Fruit fly (Drosophila melanogaster) whole organism, embryonic: Measurements from ENCODE around the gene Osbp.

Source experiments
- Atf6 ChIP-seq: fragments of 200-800 bp; sonication (Bioruptor generic); IDR thresholded peaks from 2 replicates; pipeline ENCODE4 v1.3.6; 2022; ENCODE audit warnings: missing biosample characterization, missing genetic modification characterization
- Awh ChIP-seq: fragments of 200-800 bp; sonication (Bioruptor generic); IDR thresholded peaks from 2 replicates; pipeline ENCODE4, ENCODE4 v1.3.6; 2022; ENCODE audit warnings: missing biosample characterization, missing genetic modification characterization
- Bdp1 ChIP-seq: fragments of 200-800 bp; sonication (Bioruptor generic); optimal IDR thresholded peaks from 3 replicates; lab custom pipeline; 2016; ENCODE audit warnings: missing biosample characterization, missing genetic modification characterization
- C15 ChIP-seq: fragments of 200-800 bp; sonication (Bioruptor generic); IDR thresholded peaks from 3 replicates; pipeline ENCODE4 v1.3.6; 2022; ENCODE audit warnings: missing biosample characterization, missing genetic modification characterization
- CG10543 ChIP-seq: fragments of 200-800 bp; sonication (Bioruptor generic); optimal IDR thresholded peaks from 3 replicates; lab custom pipeline; 2017; ENCODE audit warnings: missing biosample characterization, mild to moderate bottlenecking, missing genetic modification characterization, moderate library complexity
- CG11398 ChIP-seq: fragments of 200-800 bp; sonication (Bioruptor generic); optimal IDR thresholded peaks from 2 replicates; lab custom pipeline; 2016; ENCODE audit warnings: missing biosample characterization, missing genetic modification characterization
- CG14965 ChIP-seq: fragments of 200-800 bp; sonication (Bioruptor generic); optimal IDR thresholded peaks from 2 replicates; lab custom pipeline; 2016; ENCODE audit warnings: missing biosample characterization, missing genetic modification characterization, borderline replicate concordance
- CG15011 ChIP-seq: fragments of 200-800 bp; sonication (Bioruptor generic); optimal IDR thresholded peaks from 3 replicates; lab custom pipeline; 2018; ENCODE audit warnings: missing biosample characterization, mild to moderate bottlenecking, missing genetic modification characterization
- CG15696 ChIP-seq: fragments of 200-800 bp; sonication (Bioruptor generic); optimal IDR thresholded peaks from 2 replicates; lab custom pipeline; 2019; ENCODE audit warnings: missing biosample characterization, mild to moderate bottlenecking, missing genetic modification characterization, moderate library complexity
- CG17186 ChIP-seq: fragments of 200-800 bp; sonication (Bioruptor generic); optimal IDR thresholded peaks from 3 replicates; lab custom pipeline; 2017; ENCODE audit warnings: missing biosample characterization, missing genetic modification reagents, missing genetic modification characterization
- CG1792 ChIP-seq: fragments of 200-800 bp; sonication (Bioruptor generic); optimal IDR thresholded peaks from 2 replicates; lab custom pipeline; 2016; ENCODE audit warnings: missing biosample characterization, missing genetic modification characterization
- CG2120 ChIP-seq: fragments of 200-800 bp; sonication (Bioruptor generic); optimal IDR thresholded peaks from 3 replicates; lab custom pipeline; 2016; ENCODE audit warnings: missing biosample characterization, missing genetic modification characterization
- CG6175 ChIP-seq: fragments of 200-800 bp; sonication (Bioruptor generic); IDR thresholded peaks from 3 replicates; pipeline ENCODE4 v1.3.6; 2022; ENCODE audit warnings: missing biosample characterization, missing genetic modification characterization
- CG8359 ChIP-seq: fragments of 200-800 bp; sonication (Bioruptor generic); optimal IDR thresholded peaks from 2 replicates; lab custom pipeline; 2017; ENCODE audit warnings: missing biosample characterization, mild to moderate bottlenecking, missing genetic modification characterization, borderline replicate concordance
- CG8944 ChIP-seq: fragments of 200-800 bp; sonication (Bioruptor generic); optimal IDR thresholded peaks from 3 replicates; lab custom pipeline; 2016; ENCODE audit warnings: missing biosample characterization, missing genetic modification characterization
- CG9609 ChIP-seq: fragments of 200-800 bp; sonication (Bioruptor generic); optimal IDR thresholded peaks from 3 replicates; lab custom pipeline; 2016; ENCODE audit warnings: missing biosample characterization, missing genetic modification characterization
- CG9797 ChIP-seq: fragments of 200-800 bp; sonication (Bioruptor generic); optimal IDR thresholded peaks from 3 replicates; lab custom pipeline; 2018; ENCODE audit warnings: missing biosample characterization, mild to moderate bottlenecking, missing genetic modification characterization
- CG9876 ChIP-seq: fragments of 200-800 bp; sonication (Bioruptor generic); optimal IDR thresholded peaks from 2 replicates; lab custom pipeline; 2016; ENCODE audit warnings: missing biosample characterization, missing genetic modification characterization
- CG9932 ChIP-seq: fragments of 200-800 bp; sonication (Bioruptor generic); IDR thresholded peaks from 2 replicates; pipeline ENCODE4 v1.3.6; 2022; ENCODE audit warnings: missing biosample characterization, missing genetic modification characterization
- CHES-1-like ChIP-seq: fragments of 200-800 bp; sonication (Bioruptor generic); optimal IDR thresholded peaks from 2 replicates; lab custom pipeline; 2016; ENCODE audit warnings: missing biosample characterization, missing genetic modification characterization
- Dad ChIP-seq: fragments of 200-800 bp; sonication (Bioruptor generic); optimal IDR thresholded peaks from 3 replicates; lab custom pipeline; 2016; ENCODE audit warnings: missing biosample characterization, missing genetic modification characterization
- GATAe ChIP-seq: fragments of 200-800 bp; sonication (Bioruptor generic); conservative IDR thresholded peaks from 2 replicates; pipeline ENCODE4 v1.3.6; 2022; ENCODE audit warnings: missing biosample characterization, missing genetic modification characterization
- HHEX ChIP-seq: fragments of 200-800 bp; sonication (Bioruptor generic); optimal IDR thresholded peaks from 3 replicates; lab custom pipeline; 2017; ENCODE audit warnings: missing biosample characterization, mild to moderate bottlenecking, missing genetic modification characterization, missing genetic modification reagents
- Lim3 ChIP-seq: fragments of 200-800 bp; sonication (Bioruptor generic); IDR thresholded peaks from 2 replicates; pipeline ENCODE4 v1.3.6; 2022; ENCODE audit warnings: missing biosample characterization, missing genetic modification characterization
- Max ChIP-seq: fragments of 200-800 bp; sonication (Bioruptor generic); optimal IDR thresholded peaks from 2 replicates; lab custom pipeline; 2016; ENCODE audit warnings: missing biosample characterization, mild to moderate bottlenecking, missing genetic modification characterization
- Trl ChIP-seq, 3 experiments: fragments of >200 bp in 2 of 3; fragments of 200-800 bp in 1 of 3; sonication (Bioruptor generic) in 1 of 3; optimal IDR thresholded peaks; 2 replicates in 1 of 3; 3 replicates in 2 of 3; lab custom pipeline; 2016 to 2017; ENCODE audit warnings: missing biosample characterization in 1 of 3, missing genetic modification characterization in 1 of 3
- bigmax ChIP-seq: fragments of 200-800 bp; sonication (Bioruptor generic); optimal IDR thresholded peaks from 2 replicates; lab custom pipeline; 2018; ENCODE audit warnings: missing biosample characterization, mild to moderate bottlenecking, missing genetic modification characterization
- bsh ChIP-seq, 2 experiments: fragments of 200-800 bp; sonication (Bioruptor generic); optimal IDR thresholded peaks; 2 replicates each; lab custom pipeline; 2017 to 2018; ENCODE audit warnings: mild to moderate bottlenecking in 2 of 2, missing biosample characterization in 2 of 2, missing genetic modification characterization in 2 of 2, moderate library complexity in 1 of 2
- gce ChIP-seq: fragments of 200-800 bp; sonication (Bioruptor generic); IDR thresholded peaks from 3 replicates; pipeline ENCODE4 v1.3.6; 2022; ENCODE audit warnings: missing biosample characterization, missing genetic modification characterization
- h ChIP-seq: fragments of >200 bp; optimal IDR thresholded peaks from 2 replicates; lab custom pipeline; 2017
- hb ChIP-seq: fragments of 200-800 bp; sonication (Bioruptor generic); IDR thresholded peaks from 3 replicates; pipeline ENCODE4 v1.3.6; 2022; ENCODE audit warnings: missing biosample characterization, missing genetic modification characterization; ENCODE audit not compliant: partially characterized antibody
- ken ChIP-seq: fragments of 200-800 bp; sonication (Bioruptor generic); IDR thresholded peaks from 3 replicates; pipeline ENCODE4 v1.3.6; 2022; ENCODE audit warnings: missing biosample characterization, missing genetic modification characterization
- kni ChIP-seq: fragments of 200-800 bp; sonication (Bioruptor generic); optimal IDR thresholded peaks from 3 replicates; lab custom pipeline; 2017; ENCODE audit warnings: mild to moderate bottlenecking, missing biosample characterization, missing genetic modification reagents, missing genetic modification characterization
- lab ChIP-seq: fragments of 200-800 bp; sonication (Bioruptor generic); optimal IDR thresholded peaks from 3 replicates; lab custom pipeline; 2017; ENCODE audit warnings: missing biosample characterization, missing genetic modification characterization, mild to moderate bottlenecking, moderate library complexity, missing genetic modification reagents
- lbe ChIP-seq: fragments of 200-800 bp; sonication (Bioruptor generic); optimal IDR thresholded peaks from 2 replicates; lab custom pipeline; 2016; ENCODE audit warnings: missing biosample characterization, mild to moderate bottlenecking, missing genetic modification characterization
- lov ChIP-seq, 2 experiments: fragments of 200-800 bp in 1 of 2; fragments of >200 bp in 1 of 2; sonication (Bioruptor generic) in 1 of 2; IDR thresholded peaks in 1 of 2; optimal IDR thresholded peaks in 1 of 2; 2 replicates in 1 of 2; 3 replicates in 1 of 2; pipeline versions ENCODE4 v1.3.6 to Lab custom; 2017 to 2022; ENCODE audit warnings: missing biosample characterization in 1 of 2, missing genetic modification characterization in 1 of 2
- mld ChIP-seq: fragments of 200-800 bp; sonication (Bioruptor generic); IDR thresholded peaks from 3 replicates; pipeline ENCODE4 v1.3.6; 2022; ENCODE audit warnings: missing biosample characterization, missing genetic modification characterization; ENCODE audit not compliant: partially characterized antibody
- p53 ChIP-seq: fragments of 200-800 bp; sonication (Bioruptor generic); optimal IDR thresholded peaks from 2 replicates; lab custom pipeline; 2016; ENCODE audit warnings: missing biosample characterization, missing genetic modification characterization
- sc ChIP-seq, 3 experiments: fragments of >200 bp in 2 of 3; fragments of 200-800 bp in 1 of 3; sonication (Bioruptor generic) in 1 of 3; optimal IDR thresholded peaks; 2 replicates in 2 of 3; 3 replicates in 1 of 3; lab custom pipeline; 2017; ENCODE audit warnings: mild to moderate bottlenecking in 1 of 3, missing biosample characterization in 1 of 3, missing genetic modification characterization in 1 of 3, missing genetic modification reagents in 1 of 3
- shn ChIP-seq: fragments of 200-800 bp; sonication (Bioruptor generic); optimal IDR thresholded peaks from 3 replicates; lab custom pipeline; 2016; ENCODE audit warnings: missing biosample characterization, missing genetic modification characterization
- sim ChIP-seq: fragments of 200-800 bp; sonication (Bioruptor generic); IDR thresholded peaks from 2 replicates; pipeline ENCODE4 v1.3.6; 2022; ENCODE audit warnings: missing biosample characterization, missing genetic modification characterization
- sna ChIP-seq: fragments of 200-800 bp; sonication (Bioruptor generic); IDR thresholded peaks from 2 replicates; pipeline ENCODE4 v1.3.6; 2022; ENCODE audit warnings: missing biosample characterization, missing genetic modification characterization; ENCODE audit not compliant: partially characterized antibody
- sob ChIP-seq: fragments of 200-800 bp; sonication (Bioruptor generic); IDR thresholded peaks from 2 replicates; pipeline ENCODE4 v1.3.6; 2022; ENCODE audit warnings: missing biosample characterization, missing genetic modification characterization
- tio ChIP-seq: fragments of 200-800 bp; sonication (Bioruptor generic); optimal IDR thresholded peaks from 2 replicates; lab custom pipeline; 2017; ENCODE audit warnings: missing biosample characterization, missing genetic modification characterization, inconsistent platforms
- toy ChIP-seq: fragments of 200-800 bp; sonication (Bioruptor generic); IDR thresholded peaks from 2 replicates; pipeline ENCODE4 v1.3.6; 2022; ENCODE audit warnings: missing biosample characterization, missing genetic modification characterization
- usp ChIP-seq: fragments of >200 bp; optimal IDR thresholded peaks from 2 replicates; lab custom pipeline; 2017; ENCODE audit warnings: missing biosample characterization, missing genetic modification characterization
- zfh1 ChIP-seq: fragments of 200-800 bp; sonication (Bioruptor generic); IDR thresholded peaks from 3 replicates; pipeline ENCODE4 v1.3.6; 2022; ENCODE audit warnings: missing biosample characterization, missing genetic modification characterization
- zfh2 ChIP-seq: fragments of 200-800 bp; sonication (Bioruptor generic); optimal IDR thresholded peaks from 2 replicates; lab custom pipeline; 2016; ENCODE audit warnings: missing biosample characterization, missing genetic modification characterization

The Osbp gene

DNA sequence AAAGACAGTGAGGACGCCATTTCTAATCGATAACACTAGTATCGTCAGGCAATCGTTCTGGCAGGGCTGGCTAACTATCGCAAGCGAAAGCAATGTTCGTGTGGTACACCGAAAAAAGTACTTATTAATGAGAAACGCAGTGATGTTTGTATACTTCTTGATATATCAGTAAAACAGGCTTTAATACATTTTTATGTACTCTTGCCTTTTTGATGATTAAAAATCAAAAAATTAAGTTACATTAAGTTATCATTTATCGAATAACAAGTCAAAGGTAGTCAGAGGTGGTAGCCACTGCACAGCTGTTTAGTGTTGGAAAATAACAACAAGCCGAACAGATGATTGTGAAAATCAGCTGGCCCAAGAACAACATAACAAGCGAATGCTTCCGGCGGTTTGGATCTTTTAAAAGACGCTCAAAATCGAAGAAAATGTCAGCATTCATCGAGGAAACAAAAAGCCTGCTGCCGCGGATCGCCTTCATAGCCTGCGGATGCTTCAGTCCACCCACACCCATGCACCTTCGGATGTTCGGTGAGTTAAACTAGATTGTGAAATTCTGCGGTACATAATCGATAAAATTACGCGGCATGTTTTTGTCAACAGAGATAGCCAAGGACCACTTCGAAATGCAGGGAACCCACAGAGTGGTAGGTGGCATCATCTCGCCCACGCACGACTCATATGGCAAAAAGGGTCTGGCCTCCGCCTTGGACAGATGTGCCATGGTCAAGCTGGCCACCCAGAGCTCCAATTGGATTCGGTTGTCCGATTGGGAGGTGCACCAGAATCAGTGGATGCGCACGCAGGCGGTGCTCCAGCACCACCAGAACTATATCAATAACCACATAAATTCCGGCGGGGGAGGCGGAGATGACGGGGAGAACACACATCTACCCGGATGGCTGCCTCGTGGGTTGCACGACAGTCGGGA lies 7.2 kb upstream of the Osbp start, which contains the start of the genes ssh and Nmnat (continued):
- TF ChIP-seq CG8359 (GFP tag; lab: Kevin White, UChicago) = no peak
- TF ChIP-seq lbe (GFP tag; lab: Kevin White, UChicago) = peak; percentile 55
- TF ChIP-seq Trl (optimal IDR thresholded peaks at IDR 0.05; lab: Kevin White, UChicago) = no peak
- no peak for TF ChIP-seq Trl (GFP tag; optimal IDR thresholded peaks at IDR 0.05; lab: Kevin White, UChicago)
- TF ChIP-seq Dad (GFP tag; lab: Kevin White, UChicago) = peak; percentile 21
- TF ChIP-seq CG15696 (tag; lab: Kevin White, UChicago) = peak; percentile 11
- TF ChIP-seq Atf6 = peak; percentile 30; the same call in 1 of the 2 replicates
- peak; percentile 42 for TF ChIP-seq zfh2 (GFP tag; lab: Kevin White, UChicago)
- peak; percentile 77; the same call in 1 of the 2 replicates for TF ChIP-seq sna (GFP tag; lab: Robert Waterston, UW)
- TF ChIP-seq sc (optimal IDR thresholded peaks at IDR 0.05; lab: Kevin White, UChicago) = no peak
- TF ChIP-seq sc (GFP tag; optimal IDR thresholded peaks at IDR 0.05; lab: Kevin White, UChicago) = no peak
- no peak for TF ChIP-seq bsh (GFP tag; optimal IDR thresholded peaks at IDR 0.05; lab: Kevin White, UChicago)
- peak; percentile 67 for TF ChIP-seq CHES-1-like (GFP tag; lab: Kevin White, UChicago)
- no peak for TF ChIP-seq h (lab: Kevin White, UChicago)
- no peak for TF ChIP-seq tio (GFP tag; lab: Kevin White, UChicago)
- no peak for TF ChIP-seq CG6175 (GFP tag; lab: Robert Waterston, UW)
- no peak for TF ChIP-seq bigmax (GFP tag; lab: Kevin White, UChicago)
- no peak for TF ChIP-seq Bdp1 (GFP tag; lab: Kevin White, UChicago)
- no peak for TF ChIP-seq CG14965 (GFP tag; lab: Kevin White, UChicago)
- no peak for TF ChIP-seq Lim3
- TF ChIP-seq HHEX (GFP tag; lab: Kevin White, UChicago) = no peak
- TF ChIP-seq CG2120 (GFP tag; lab: Kevin White, UChicago) = peak; percentile 68
- no peak for TF ChIP-seq toy
- 0 out of 3 replicates have a peak, but pooled peaks have one; percentile 52 for TF ChIP-seq C15
- TF ChIP-seq CG11398 (GFP tag; lab: Kevin White, UChicago) = no peak
- no peak for TF ChIP-seq usp
- no peak for TF ChIP-seq lab (GFP tag; lab: Kevin White, UChicago)
- no peak for TF ChIP-seq zfh1 (GFP tag; lab: Robert Waterston, UW)
- TF ChIP-seq CG8944 (GFP tag; lab: Kevin White, UChicago) = no peak
- TF ChIP-seq sob (GFP tag; lab: Robert Waterston, UW) = peak; percentile 65
- no peak for TF ChIP-seq sim (GFP tag; lab: Robert Waterston, UW)
- peak; percentile 61 for TF ChIP-seq CG9797 (GFP tag; lab: Kevin White, UChicago)
- no peak for TF ChIP-seq Awh
- TF ChIP-seq hb (GFP tag; lab: Robert Waterston, UW) = peak; percentile 92
- no peak for TF ChIP-seq CG1792 (GFP tag; lab: Kevin White, UChicago)
- TF ChIP-seq CG10543 (GFP tag; lab: Kevin White, UChicago) = peak; percentile 29
- no peak for TF ChIP-seq p53 (GFP tag; lab: Kevin White, UChicago)
- TF ChIP-seq GATAe (GFP tag; lab: Robert Waterston, UW) = no peak
- TF ChIP-seq shn (GFP tag; lab: Kevin White, UChicago) = no peak
- TF ChIP-seq gce (GFP tag; lab: Robert Waterston, UW) = no peak
- no peak for TF ChIP-seq lov (optimal IDR thresholded peaks at IDR 0.05; lab: Kevin White, UChicago)
- TF ChIP-seq lov (GFP tag; IDR thresholded peaks at IDR 0.05; lab: Robert Waterston, UW) = no peak
- peak; percentile 56 for TF ChIP-seq CG17186 (GFP tag; lab: Kevin White, UChicago)
- no peak for TF ChIP-seq CG9876 (GFP tag; lab: Kevin White, UChicago)
- peak; percentile 48 for TF ChIP-seq Max (GFP tag; lab: Kevin White, UChicago)
- peak; percentile 84 for TF ChIP-seq mld (GFP tag; lab: Robert Waterston, UW)
- no peak for TF ChIP-seq ken (GFP tag; lab: Robert Waterston, UW)
- TF ChIP-seq CG9609 (GFP tag; lab: Kevin White, UChicago) = peak; percentile 9
- TF ChIP-seq kni (GFP tag; lab: Kevin White, UChicago) = no peak
- TF ChIP-seq CG9932 = peak; percentile 66
- TF ChIP-seq CG15011 (GFP tag; lab: Kevin White, UChicago) = no peak
